Worm (Caenorhabditis elegans): Measurements from ENCODE around the gene lin-1.
A peak's percentile ranks its signal among the peaks of the same experiment; 100 is the strongest.

lin-1 gene

DNA sequence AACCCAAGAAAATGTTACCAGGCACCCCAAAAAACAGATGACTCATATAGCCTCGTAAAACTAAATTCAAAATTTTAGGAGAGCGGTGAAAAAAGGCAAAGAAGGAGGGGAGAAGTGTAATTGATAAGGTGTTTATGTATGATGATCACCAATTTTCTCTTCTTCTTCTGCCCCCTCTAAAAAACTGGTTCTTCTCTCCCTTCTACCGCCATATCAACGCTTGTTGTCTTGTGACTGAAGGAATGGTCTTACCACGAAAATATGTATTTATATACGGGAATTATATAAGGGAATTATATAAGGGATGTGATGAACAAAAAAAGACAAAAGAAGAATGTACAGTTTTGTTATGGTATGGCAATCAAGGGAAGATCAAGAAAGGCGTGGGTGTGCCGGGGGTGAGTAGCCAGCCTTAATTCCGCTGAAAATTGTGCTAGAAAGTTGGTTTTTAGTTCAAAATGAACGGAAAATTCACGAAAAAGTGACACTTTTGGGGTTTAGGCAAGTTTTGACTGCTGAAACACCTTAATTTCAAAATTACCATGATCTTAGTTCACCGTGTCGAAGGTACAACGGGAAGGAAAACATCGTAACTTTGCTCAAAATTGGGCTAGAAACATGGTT lies 18.6 kb downstream of the lin-1 start (continued):
- TF ChIP-seq snpc-1.3 (tag; optimal IDR thresholded peaks at IDR 0.05; ENCODE audit: insufficient read depth) (no peak), atf-7 (tag; optimal IDR thresholded peaks at IDR 0.05) (peak; percentile 17), ets-4 (GFP tag; optimal IDR thresholded peaks at IDR 0.05) (no peak), nhr-120 (GFP tag; IDR thresholded peaks at IDR 0.05) (no peak)

ce11 chrIV:2276543-2276942 lies 23.5 kb downstream of the lin-1 start:
- TF ChIP-seq lsl-1 (GFP tag; optimal IDR thresholded peaks at IDR 0.05) (peak; percentile 58), mcd-1 (GFP tag; IDR thresholded peaks at IDR 0.05) (peak; percentile 33; the same call in 1 of the 2 replicates), xnd-1 (tag; optimal IDR thresholded peaks at IDR 0.05) (peak; percentile 68), madf-8 (GFP tag; conservative IDR thresholded peaks at IDR 0.05) (peak; percentile 17; the same call in 1 of the 2 replicates), madf-6 (GFP tag; IDR thresholded peaks at IDR 0.05) (peak; percentile 67)

DNA sequence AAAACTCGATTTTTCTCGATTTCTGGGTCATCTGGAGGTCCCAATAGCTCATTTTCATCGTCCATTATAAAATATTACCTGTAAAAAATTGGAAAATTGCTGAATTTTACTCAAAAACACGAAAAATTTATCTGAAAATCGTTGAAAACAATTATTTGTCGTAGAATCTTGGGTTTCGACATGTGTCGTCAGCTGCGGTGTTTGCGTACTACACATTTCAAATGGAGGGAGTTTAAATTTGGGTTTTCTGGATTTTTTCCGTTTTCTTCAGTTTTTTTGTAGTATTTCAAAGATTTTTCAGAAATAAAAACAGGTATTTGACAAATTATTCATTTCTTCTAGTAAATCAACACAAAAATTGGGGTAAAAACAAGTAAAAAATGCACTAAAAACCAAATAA lies 24.5 kb downstream of the lin-1 start, which contains the start of gene M70.5:
Gene M70.5, minus strand, starts transcription at position 78 of the 400 bp plus-strand sequence.
- TF ChIP-seq mcd-1 (GFP tag; IDR thresholded peaks at IDR 0.05), result peak; percentile 53; the same call in 1 of the 2 replicates
- peak; percentile 61 for TF ChIP-seq lin-54 (GFP tag; optimal IDR thresholded peaks at IDR 0.05)
- peak; percentile 62 for TF ChIP-seq F33H1.4 (GFP tag; IDR thresholded peaks at IDR 0.05)

DNA sequence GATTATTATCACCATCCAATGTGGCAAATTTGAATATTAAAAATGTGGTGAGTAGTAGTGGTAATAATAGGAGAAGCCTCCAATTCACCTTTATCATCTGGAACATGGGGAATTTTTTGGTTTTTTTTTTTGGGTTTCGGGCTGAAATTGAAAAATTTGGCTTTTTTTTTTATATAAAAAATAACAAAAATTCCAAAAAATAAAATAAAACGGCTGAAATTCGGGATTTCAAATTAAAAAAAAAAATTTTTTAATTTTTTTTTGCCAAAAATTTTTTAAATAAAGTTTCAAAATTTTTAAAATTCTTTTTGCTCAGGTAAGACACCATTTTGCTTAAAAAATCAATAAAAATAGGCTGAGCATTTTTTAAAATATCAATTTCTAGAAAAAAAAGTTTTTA lies 36.5 kb downstream of the lin-1 start, which contains the start of gene famp-1:
Gene famp-1, minus strand, starts transcription at position 101 of the 400 bp plus-strand sequence.
- TF ChIP-seq mxl-1 (tag; optimal IDR thresholded peaks at IDR 0.05) (no peak), Y53G8AR.9 (GFP tag; conservative IDR thresholded peaks at IDR 0.05) (no peak), rpc-1 (optimal IDR thresholded peaks at IDR 0.05) (no peak), rpc-1 (tag; optimal IDR thresholded peaks at IDR 0.05) (no peak), tbx-9 (tag; optimal IDR thresholded peaks at IDR 0.05; ENCODE audit: borderline replicate concordance) (no peak), attf-5 (GFP tag; optimal IDR thresholded peaks at IDR 0.05) (no peak), madf-10 (tag; optimal IDR thresholded peaks at IDR 0.05) (no peak), nhr-179 (tag; optimal IDR thresholded peaks at IDR 0.05) (no peak), B0336.3 (GFP tag; IDR thresholded peaks at IDR 0.05) (no peak)

DNA sequence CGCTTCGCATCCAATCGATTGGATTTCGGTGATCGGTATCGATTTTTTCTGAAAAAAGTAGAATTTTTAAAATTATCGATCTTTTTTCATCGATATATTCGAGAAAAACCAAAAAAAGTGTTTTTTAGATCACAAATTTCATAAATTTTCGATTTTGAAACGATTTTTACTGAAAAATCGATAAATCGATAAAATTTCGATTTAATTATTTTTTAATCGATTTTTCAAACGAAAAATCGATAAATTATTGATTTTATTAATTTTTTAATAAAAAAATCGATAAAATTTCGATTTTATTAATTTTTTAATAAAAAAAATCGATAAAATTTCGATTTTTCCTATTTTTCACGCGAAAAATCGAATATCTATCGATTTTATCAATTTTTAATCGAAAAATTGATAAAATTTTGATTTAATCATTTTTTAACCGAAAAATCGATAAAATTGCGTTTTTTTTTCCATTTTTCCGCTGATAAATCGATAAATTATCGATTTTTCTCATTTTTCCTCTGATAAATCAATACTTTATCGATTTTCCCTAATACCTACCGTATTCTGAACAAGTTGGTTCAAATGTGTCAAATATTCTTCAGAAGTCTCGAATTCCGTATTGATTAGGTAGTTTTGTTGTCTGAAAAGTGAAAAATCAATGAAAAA lies 46.6 kb downstream of the lin-1 start:
- TF ChIP-seq madf-6 (GFP tag; IDR thresholded peaks at IDR 0.05) (no peak), unc-130 (GFP tag; optimal IDR thresholded peaks at IDR 0.05) (no peak), cebp-2 (GFP tag; IDR thresholded peaks at IDR 0.05) (no peak), ekl-4 (GFP tag; IDR thresholded peaks at IDR 0.05) (no peak), atf-7 (tag; optimal IDR thresholded peaks at IDR 0.05) (no peak), F39B2.1 (GFP tag; IDR thresholded peaks at IDR 0.05) (no peak), F23B12.7 (tag; optimal IDR thresholded peaks at IDR 0.05; ENCODE audit: insufficient read depth) (no peak), madf-10 (tag; optimal IDR thresholded peaks at IDR 0.05) (no peak), B0035.1 (tag; optimal IDR thresholded peaks at IDR 0.05) (no peak), zim-3 (tag; optimal IDR thresholded peaks at IDR 0.05) (no peak), T26A5.8 (tag; optimal IDR thresholded peaks at IDR 0.05) (no peak)

- TF ChIP-seq ztf-3 (GFP tag; optimal IDR thresholded peaks at IDR 0.05), result no peak
- TF ChIP-seq aptf-2 (GFP tag; conservative IDR thresholded peaks at IDR 0.05), result 0 out of 2 replicates have a peak, but pooled peaks have one; percentile 40
- peak; percentile 14 for TF ChIP-seq him-1 (tag; optimal IDR thresholded peaks at IDR 0.05)
- no peak for TF ChIP-seq lag-1 (GFP tag; IDR thresholded peaks at IDR 0.05)
- no peak for TF ChIP-seq C06A6.2 (GFP tag; conservative IDR thresholded peaks at IDR 0.05)
- TF ChIP-seq cebp-2 (GFP tag; IDR thresholded peaks at IDR 0.05), result peak; percentile 43; the same call in 1 of the 2 replicates
- peak; percentile 52; the same call in 1 of the 2 replicates for TF ChIP-seq hmg-1.2 (GFP tag; IDR thresholded peaks at IDR 0.05)
- TF ChIP-seq K12H6.12 (tag; optimal IDR thresholded peaks at IDR 0.05), result no peak
- TF ChIP-seq rec-8 (tag; optimal IDR thresholded peaks at IDR 0.05), result no peak
- no peak for TF ChIP-seq hlh-12 (tag; optimal IDR thresholded peaks at IDR 0.05)
- TF ChIP-seq athp-1 (tag; optimal IDR thresholded peaks at IDR 0.05), result no peak
- peak; percentile 69 for TF ChIP-seq snpc-1.1 (tag; optimal IDR thresholded peaks at IDR 0.05; ENCODE audit: insufficient read depth)
Measured at ce11 chrIV:2246150-2246549, 53.9 kb downstream of the lin-1 start.

All from whole organism, young adult.